Worm (Caenorhabditis elegans): Measurements from ENCODE around the gene K02E2.8.
"Not testable (repeated sequence)": the region's sequence is repeated elsewhere in the genome, so short reads cannot be mapped to it uniquely, and the experiment has no call there.

K02E2.8 gene

DNA sequence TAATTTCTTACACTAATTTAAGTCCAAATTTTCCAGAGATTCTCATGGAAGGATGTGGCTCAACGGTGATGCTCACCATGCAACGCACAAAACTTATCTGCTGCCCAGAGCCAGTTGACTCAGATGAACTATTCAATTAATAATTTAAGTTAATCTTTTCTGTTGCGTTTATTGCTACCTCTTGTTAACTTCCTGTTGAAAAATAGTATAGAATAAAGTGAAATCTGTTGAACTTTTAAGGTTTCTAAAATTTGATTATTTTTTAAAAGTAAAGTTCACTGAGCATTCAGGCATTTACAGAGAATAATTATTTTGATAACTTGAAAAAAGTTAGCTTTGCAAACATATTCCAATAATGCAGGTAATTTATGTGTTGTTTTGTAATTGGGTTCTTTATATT, 9.3 kb upstream of the K02E2.8 start:
- no peak for TF ChIP-seq ztf-11 (tag; optimal IDR thresholded peaks at IDR 0.05)
- no peak for TF ChIP-seq nhr-25 (tag; optimal IDR thresholded peaks at IDR 0.05)
- TF ChIP-seq lsy-12 (tag; optimal IDR thresholded peaks at IDR 0.05), result no peak
- no peak for TF ChIP-seq snpc-4 (tag; optimal IDR thresholded peaks at IDR 0.05)
- TF ChIP-seq ZK546.5 (tag; optimal IDR thresholded peaks at IDR 0.05), result no peak
- TF ChIP-seq aly-2 (tag; optimal IDR thresholded peaks at IDR 0.05), result no peak
- TF ChIP-seq mdl-1 (tag; optimal IDR thresholded peaks at IDR 0.05), result no peak
- TF ChIP-seq unc-62 (GFP tag; optimal IDR thresholded peaks at IDR 0.05), result no peak

ce11 chrV:20375236-20375635, 8.5 kb upstream of the K02E2.8 start, which contains the start of gene ins-35:
Gene ins-35, plus strand, starts transcription at chrV:20375536.
- TF ChIP-seq ceh-82 (tag; optimal IDR thresholded peaks at IDR 0.05), result no peak
- no peak for TF ChIP-seq lin-15B (tag; optimal IDR thresholded peaks at IDR 0.05)
- TF ChIP-seq daf-12 (tag; optimal IDR thresholded peaks at IDR 0.05), result no peak
- TF ChIP-seq hmg-11 (tag; optimal IDR thresholded peaks at IDR 0.05), result no peak
- no peak for TF ChIP-seq ZK546.5 (tag; optimal IDR thresholded peaks at IDR 0.05)
- TF ChIP-seq unc-39 (tag; optimal IDR thresholded peaks at IDR 0.05), result no peak
- no peak for TF ChIP-seq fkh-10 (GFP tag; optimal IDR thresholded peaks at IDR 0.05)
- no peak for TF ChIP-seq snpc-4 (tag; optimal IDR thresholded peaks at IDR 0.05)
- TF ChIP-seq nhr-77 (tag; optimal IDR thresholded peaks at IDR 0.05), result no peak
- no peak for TF ChIP-seq R02D3.7 (tag; optimal IDR thresholded peaks at IDR 0.05)
- TF ChIP-seq ztf-11 (tag; optimal IDR thresholded peaks at IDR 0.05), result no peak
- no peak for TF ChIP-seq ceh-16 (tag; optimal IDR thresholded peaks at IDR 0.05)
- TF ChIP-seq egl-5 (tag; optimal IDR thresholded peaks at IDR 0.05), result no peak
- no peak for TF ChIP-seq ama-1 (optimal IDR thresholded peaks at IDR 0.05)
- no peak for TF ChIP-seq lsy-12 (tag; optimal IDR thresholded peaks at IDR 0.05)

- TF ChIP-seq jun-1 (tag; optimal IDR thresholded peaks at IDR 0.05) (peak; percentile 38), mml-1 (tag; optimal IDR thresholded peaks at IDR 0.05) (no peak), nhr-12 (tag; optimal IDR thresholded peaks at IDR 0.05) (no peak), eor-1 (tag; optimal IDR thresholded peaks at IDR 0.05) (no peak), pha-4 (tag; optimal IDR thresholded peaks at IDR 0.05) (peak; percentile 21), nhr-237 (tag; optimal IDR thresholded peaks at IDR 0.05) (no peak), elt-2 (tag; optimal IDR thresholded peaks at IDR 0.05) (peak; percentile 79), pqm-1 (tag; optimal IDR thresholded peaks at IDR 0.05) (peak; percentile 20), nhr-28 (tag; optimal IDR thresholded peaks at IDR 0.05) (no peak)
These were observed 7.7 kb upstream of the K02E2.8 start for ce11 chrV:20374484-20374883.

DNA sequence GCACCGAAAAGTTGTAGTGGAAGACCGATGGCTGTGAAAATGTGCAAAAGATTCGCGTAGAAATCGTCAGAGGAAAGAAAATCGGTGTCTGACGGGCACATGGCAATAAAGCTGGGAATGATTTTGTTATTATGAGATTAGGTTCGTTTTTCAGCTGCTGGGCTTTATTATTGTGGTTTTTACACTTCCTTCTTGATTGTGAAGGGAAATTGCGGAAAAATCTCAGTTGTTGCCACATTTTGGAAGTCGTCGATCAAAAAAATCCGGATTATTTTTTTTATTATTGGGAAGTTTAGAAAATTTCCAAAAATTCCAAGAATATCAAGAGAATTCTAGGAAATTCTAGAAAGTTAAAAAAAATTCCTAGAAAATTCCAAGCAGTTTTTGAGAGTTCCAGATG, 2.4 kb upstream of the K02E2.8 start, which contains the start of gene srh-177:
srh-177 (minus strand) TSS at position 101 of the 400 bp plus-strand sequence.
- not testable (repeated sequence) for TF ChIP-seq nhr-76, nhr-28, ZK546.5 (tag; optimal IDR thresholded peaks at IDR 0.05)

- TF ChIP-seq zag-1 (tag; optimal IDR thresholded peaks at IDR 0.05) (no peak), lin-15B (tag; optimal IDR thresholded peaks at IDR 0.05) (no peak), nhr-25 (tag; optimal IDR thresholded peaks at IDR 0.05) (no peak), elt-1 (tag; optimal IDR thresholded peaks at IDR 0.05) (no peak), nhr-43 (tag; optimal IDR thresholded peaks at IDR 0.05; ENCODE audit: poor library complexity, severe bottlenecking) (no peak), eor-1 (tag; optimal IDR thresholded peaks at IDR 0.05) (no peak), sea-2 (GFP tag; optimal IDR thresholded peaks at IDR 0.05) (no peak), nhr-237 (tag; optimal IDR thresholded peaks at IDR 0.05) (no peak), unc-39 (tag; optimal IDR thresholded peaks at IDR 0.05) (no peak), nhr-67 (tag; optimal IDR thresholded peaks at IDR 0.05) (no peak), pha-4 (tag; optimal IDR thresholded peaks at IDR 0.05) (no peak), nhr-76 (tag; optimal IDR thresholded peaks at IDR 0.05) (no peak), elt-2 (tag; optimal IDR thresholded peaks at IDR 0.05) (no peak), fkh-10 (GFP tag; optimal IDR thresholded peaks at IDR 0.05) (no peak), egl-27 (tag; optimal IDR thresholded peaks at IDR 0.05) (no peak), nhr-28 (tag; optimal IDR thresholded peaks at IDR 0.05) (no peak), unc-62 (GFP tag; optimal IDR thresholded peaks at IDR 0.05) (no peak), ama-1 (optimal IDR thresholded peaks at IDR 0.05) (no peak)
These were observed 10.3 kb downstream of the K02E2.8 start, which contains the start of gene grd-11 for ce11 chrV:20356472-20356871. Gene grd-11, plus strand, starts transcription at chrV:20356772.
